Worm (Caenorhabditis elegans) whole organism, young adult: Measurements from ENCODE around the gene tmed-10.

Experiments used
- T07F8.4 ChIP-seq: sonication (generic microtip); optimal IDR thresholded peaks from 2 replicates; lab custom pipeline; 2016; ENCODE audit warnings: mild to moderate bottlenecking, missing genetic modification characterization, moderate library complexity, missing compliant biosample characterization
- ama-1 ChIP-seq, 3 experiments: fragments of 150-350 bp in 1 of 3; sonication (generic microtip) in 2 of 3; optimal IDR thresholded peaks; 2 replicates each; lab custom pipeline; 2014 to 2018; ENCODE audit warnings: missing biosample characterization in 2 of 3, missing genetic modification characterization in 2 of 3, missing genetic modification reagents in 2 of 3
- attf-6 ChIP-seq: fragments of 200-800 bp; sonication (Bioruptor generic); IDR thresholded peaks from 2 replicates; pipeline ENCODE4 v1.3.6; 2022; ENCODE audit warnings: missing genetic modification reagents, missing genetic modification characterization, missing compliant biosample characterization
- ceh-79 ChIP-seq: sonication (generic microtip); optimal IDR thresholded peaks from 2 replicates; lab custom pipeline; 2017; ENCODE audit warnings: mild to moderate bottlenecking, missing genetic modification characterization, missing compliant biosample characterization
- dox-1 ChIP-seq: fragments of 200-800 bp; sonication (Bioruptor generic); IDR thresholded peaks from 2 replicates; pipeline ENCODE4 v1.3.6; 2022; ENCODE audit warnings: missing genetic modification reagents, missing genetic modification characterization, missing compliant biosample characterization
- lin-54 ChIP-seq: fragments of 200-800 bp; sonication (Bioruptor generic); optimal IDR thresholded peaks from 2 replicates; lab custom pipeline; 2018; ENCODE audit warnings: mild to moderate bottlenecking, missing genetic modification characterization, missing compliant biosample characterization
- nfya-1 ChIP-seq: sonication (generic microtip); optimal IDR thresholded peaks from 2 replicates; lab custom pipeline; 2017; ENCODE audit warnings: antibody characterized with exemption, missing compliant biosample characterization, missing genetic modification characterization, borderline replicate concordance; ENCODE audit not compliant: insufficient read depth
- nhr-120 ChIP-seq: fragments of 200-800 bp; sonication (Bioruptor generic); IDR thresholded peaks from 2 replicates; pipeline ENCODE4 v1.3.6; 2022; ENCODE audit warnings: missing genetic modification characterization, missing compliant biosample characterization
- nhr-27 ChIP-seq: fragments of 200-800 bp; sonication (Bioruptor generic); optimal IDR thresholded peaks from 2 replicates; lab custom pipeline; 2018; ENCODE audit warnings: mild to moderate bottlenecking, missing genetic modification characterization, moderate library complexity, missing compliant biosample characterization
- snpc-4 ChIP-seq, 5 experiments: fragments of 150-350 bp in 1 of 5; sonication (generic microtip) in 4 of 5; optimal IDR thresholded peaks; 2 replicates each; lab custom pipeline; 2014 to 2018; ENCODE audit warnings: missing genetic modification characterization in 5 of 5, missing biosample characterization in 3 of 5, antibody characterized with exemption in 2 of 5, mild to moderate bottlenecking in 2 of 5, missing compliant biosample characterization in 2 of 5, missing genotype in 2 of 5, moderate library complexity in 2 of 5, missing genetic modification reagents in 1 of 5
- unc-62 ChIP-seq: fragments of 150-350 bp; optimal IDR thresholded peaks from 2 replicates; lab custom pipeline; 2014; ENCODE audit warnings: missing biosample characterization, missing genetic modification reagents, missing genetic modification characterization
- ztf-28 ChIP-seq: fragments of 200-800 bp; sonication (Bioruptor generic); IDR thresholded peaks from 2 replicates; pipeline ENCODE4 v1.3.6; 2022; ENCODE audit warnings: missing genetic modification reagents, missing genetic modification characterization, missing compliant biosample characterization

DNA sequence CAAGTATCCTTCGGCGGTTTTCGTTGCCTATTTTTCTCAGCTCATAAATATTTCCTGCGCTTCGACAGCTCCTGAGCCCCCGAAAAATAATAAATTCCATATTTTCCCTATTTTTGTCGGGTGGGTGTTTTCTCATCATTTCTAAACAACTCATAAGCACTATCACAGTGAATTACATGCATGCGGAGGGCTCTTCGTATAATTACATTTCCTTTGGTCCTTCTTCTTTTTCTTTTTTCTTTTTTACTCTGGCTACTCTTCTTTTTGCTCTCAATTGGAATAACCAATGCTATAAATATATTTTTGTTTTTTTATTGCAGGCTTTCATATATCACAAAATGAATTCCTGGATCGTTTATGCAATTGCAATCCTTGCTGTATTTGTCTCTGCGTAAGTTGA lies 15.1 kb upstream of the tmed-10 start, which contains the start of gene T02E9.5:
- TF ChIP-seq attf-6 (GFP tag; lab: Robert Waterston, UW) (no peak), nhr-120 (GFP tag; lab: Robert Waterston, UW) (no peak), snpc-4 (GFP tag; optimal IDR thresholded peaks at IDR 0.05; lab: Kevin White, UChicago) (no peak), snpc-4 (tag; optimal IDR thresholded peaks at IDR 0.05; lab: Kevin White, UChicago) (no peak), ama-1 (optimal IDR thresholded peaks at IDR 0.05; lab: Kevin White, UChicago) (no peak), ama-1 (GFP tag; optimal IDR thresholded peaks at IDR 0.05; lab: Kevin White, UChicago) (no peak), dox-1 (GFP tag; lab: Robert Waterston, UW) (no peak), T07F8.4 (tag; lab: Kevin White, UChicago) (no peak), ceh-79 (no peak), lin-54 (GFP tag; lab: Kevin White, UChicago) (no peak), nfya-1 (tag; lab: Kevin White, UChicago) (no peak), ztf-28 (no peak), nhr-27 (tag; lab: Kevin White, UChicago) (no peak), unc-62 (GFP tag; lab: Kevin White, UChicago) (no peak)
